Fruit fly (Drosophila melanogaster) whole organism: ENCODE measurements around the gene djl.

Experiments used
- CG8478 ChIP-seq: fragments of >200 bp; optimal IDR thresholded peaks from 2 replicates; lab custom pipeline; 2018; ENCODE audit warnings: inconsistent platforms
- Dll ChIP-seq: fragments of >200 bp; optimal IDR thresholded peaks from 2 replicates; lab custom pipeline; 2017
- EcR ChIP-seq, 2 experiments: fragments of >200 bp; optimal IDR thresholded peaks; 2 replicates each; lab custom pipeline; 2017; ENCODE audit warnings: missing biosample characterization in 2 of 2, missing genetic modification characterization in 2 of 2, missing genetic modification reagents in 2 of 2
- pan ChIP-seq: fragments of >200 bp; optimal IDR thresholded peaks from 2 replicates; lab custom pipeline; 2017
- psq ChIP-seq: fragments of >200 bp; optimal IDR thresholded peaks from 2 replicates; lab custom pipeline; 2017
- usp ChIP-seq: fragments of >200 bp; optimal IDR thresholded peaks from 2 replicates; lab custom pipeline; 2017; ENCODE audit warnings: missing biosample characterization, missing genetic modification characterization, mixed read lengths

The djl gene

dm6 chr3R:7044016-7044415 lies 16.6 kb upstream of the djl start:
- TF ChIP-seq EcR (GFP tag; optimal IDR thresholded peaks at IDR 0.05; lab: Kevin White, UChicago) (no peak), CG8478 (lab: Kevin White, UChicago) (no peak), Dll (no peak), usp (no peak), pan (lab: Kevin White, UChicago) (no peak), psq (lab: Kevin White, UChicago) (no peak)

dm6 chr3R:7052242-7052641 lies 8.3 kb upstream of the djl start, which contains the start of gene Sodh1:
Sodh1 (plus strand) TSS chr3R:7052335.
- no peak for TF ChIP-seq pan (lab: Kevin White, UChicago)
- no peak for TF ChIP-seq psq (lab: Kevin White, UChicago)
- no peak for TF ChIP-seq usp
- TF ChIP-seq Dll: no peak
- no peak for TF ChIP-seq EcR (GFP tag; optimal IDR thresholded peaks at IDR 0.05; lab: Kevin White, UChicago)
- TF ChIP-seq CG8478 (lab: Kevin White, UChicago): no peak

dm6 chr3R:7054286-7054685 lies 6.3 kb upstream of the djl start, which contains the start of gene CG1979:
CG1979 (plus strand) TSS chr3R:7054586.
- TF ChIP-seq CG8478 (lab: Kevin White, UChicago) (no peak), usp (no peak), pan (lab: Kevin White, UChicago) (no peak), EcR (GFP tag; optimal IDR thresholded peaks at IDR 0.05; lab: Kevin White, UChicago) (no peak), psq (lab: Kevin White, UChicago) (no peak), Dll (no peak)

dm6 chr3R:7058017-7058416 lies 2.5 kb upstream of the djl start:
- TF ChIP-seq EcR (GFP tag; optimal IDR thresholded peaks at IDR 0.05; lab: Kevin White, UChicago) (no peak), pan (lab: Kevin White, UChicago) (no peak), usp (no peak), psq (lab: Kevin White, UChicago) (no peak)

- TF ChIP-seq Dll: no peak
- TF ChIP-seq psq (lab: Kevin White, UChicago): no peak
- TF ChIP-seq CG8478 (lab: Kevin White, UChicago): no peak
- no peak for TF ChIP-seq pan (lab: Kevin White, UChicago)
- no peak for TF ChIP-seq usp
- no peak for TF ChIP-seq EcR (GFP tag; optimal IDR thresholded peaks at IDR 0.05; lab: Kevin White, UChicago)
Observed at dm6 chr3R:7059015-7059414, 1.6 kb upstream of the djl start, which contains the start of gene dj. dj (plus strand) TSS chr3R:7059315.

- TF ChIP-seq usp (no peak), EcR (GFP tag; optimal IDR thresholded peaks at IDR 0.05; lab: Kevin White, UChicago) (no peak), CG8478 (lab: Kevin White, UChicago) (no peak), Dll (no peak), pan (lab: Kevin White, UChicago) (no peak), psq (lab: Kevin White, UChicago) (no peak)
Observed at dm6 chr3R:7061875-7062274, 1.3 kb downstream of the djl start, which contains the start of gene Mst84B. Mst84B (plus strand) TSS chr3R:7062175.

dm6 chr3R:7066267-7066666 lies 5.7 kb downstream of the djl start:
- TF ChIP-seq psq (lab: Kevin White, UChicago) (no peak), usp (no peak), CG8478 (lab: Kevin White, UChicago) (no peak), Dll (no peak), EcR (GFP tag; optimal IDR thresholded peaks at IDR 0.05; lab: Kevin White, UChicago) (no peak), pan (lab: Kevin White, UChicago) (no peak)

- TF ChIP-seq EcR (GFP tag; optimal IDR thresholded peaks at IDR 0.05; lab: Kevin White, UChicago): no peak
Observed at dm6 chr3R:7067092-7067491, 6.5 kb downstream of the djl start, which contains the start of the genes CG1105 and CG1965. CG1105 (minus strand) TSS chr3R:7067136. CG1965 (plus strand) TSS chr3R:7067401.

- TF ChIP-seq usp (no peak), psq (lab: Kevin White, UChicago) (no peak), Dll (no peak), CG8478 (lab: Kevin White, UChicago) (no peak), EcR (GFP tag; optimal IDR thresholded peaks at IDR 0.05; lab: Kevin White, UChicago) (no peak), pan (lab: Kevin White, UChicago) (no peak)
Observed at dm6 chr3R:7074297-7075114, 13.9 kb downstream of the djl start, which contains the start of the genes Ufl1 and CG1943. Ufl1 (minus strand) TSS chr3R:7074452. CG1943 (plus strand) TSS chr3R:7074859.

- TF ChIP-seq CG8478 (lab: Kevin White, UChicago): no peak
- TF ChIP-seq Dll: no peak
- no peak for TF ChIP-seq psq (lab: Kevin White, UChicago)
- TF ChIP-seq pan (lab: Kevin White, UChicago): no peak
- TF ChIP-seq EcR (GFP tag; optimal IDR thresholded peaks at IDR 0.05; lab: Kevin White, UChicago): no peak
- TF ChIP-seq usp: no peak
Observed at dm6 chr3R:7075115-7075425, 14.5 kb downstream of the djl start.

dm6 chr3R:7075712-7076183 lies 15.2 kb downstream of the djl start:
- TF ChIP-seq EcR (GFP tag; optimal IDR thresholded peaks at IDR 0.05; lab: Kevin White, UChicago) (peak; percentile 75 to 83), CG8478 (lab: Kevin White, UChicago) (no peak), usp (no peak)

- TF ChIP-seq usp: no peak
- no peak for TF ChIP-seq pan (lab: Kevin White, UChicago)
- no peak for TF ChIP-seq psq (lab: Kevin White, UChicago)
- no peak for TF ChIP-seq EcR (GFP tag; optimal IDR thresholded peaks at IDR 0.05; lab: Kevin White, UChicago)
Observed at dm6 chr3R:7076293-7076981, 15.9 kb downstream of the djl start.
